Fruit fly (Drosophila melanogaster) whole organism, embryonic: ENCODE data around the gene CG13471.
A peak's percentile ranks its signal among the peaks of the same experiment; 100 is the strongest.

Source experiments
- Abd-B ChIP-seq: fragments of 200-800 bp; sonication (Bioruptor generic); optimal IDR thresholded peaks from 2 replicates; lab custom pipeline; 2018; ENCODE audit warnings: missing biosample characterization, mild to moderate bottlenecking, missing genetic modification characterization, moderate library complexity
- Adf1 ChIP-seq: fragments of 200-800 bp; sonication (Bioruptor generic); IDR thresholded peaks from 2 replicates; pipeline ENCODE4 v1.3.6; 2022; ENCODE audit warnings: missing biosample characterization, missing genetic modification characterization
- Asciz ChIP-seq: fragments of 200-800 bp; sonication (Bioruptor generic); optimal IDR thresholded peaks from 2 replicates; lab custom pipeline; 2017; ENCODE audit warnings: missing biosample characterization, mild to moderate bottlenecking, missing genetic modification characterization, missing genetic modification reagents
- CG10654 ChIP-seq: fragments of 200-800 bp; sonication (Bioruptor generic); optimal IDR thresholded peaks from 2 replicates; lab custom pipeline; 2016; ENCODE audit warnings: missing biosample characterization, missing genetic modification characterization
- CG11560 ChIP-seq: fragments of 200-800 bp; sonication (Bioruptor generic); IDR thresholded peaks from 3 replicates; pipeline ENCODE4 v1.3.6; 2022; ENCODE audit warnings: missing biosample characterization, missing genetic modification characterization
- CG12942 ChIP-seq: fragments of 200-800 bp; sonication (Bioruptor generic); optimal IDR thresholded peaks from 3 replicates; lab custom pipeline; 2016; ENCODE audit warnings: missing biosample characterization, missing genetic modification characterization
- CG13287 ChIP-seq: fragments of 200-800 bp; sonication (Bioruptor generic); IDR thresholded peaks from 2 replicates; pipeline ENCODE4 v1.3.6; 2022; ENCODE audit warnings: missing biosample characterization, missing genetic modification characterization; ENCODE audit not compliant: partially characterized antibody
- CG14441 ChIP-seq: fragments of 200-800 bp; sonication (Bioruptor generic); IDR thresholded peaks from 2 replicates; pipeline ENCODE4 v1.3.6; 2022; ENCODE audit warnings: missing biosample characterization, missing genetic modification characterization
- CG14860 ChIP-seq: fragments of 200-800 bp; sonication (Bioruptor generic); IDR thresholded peaks from 3 replicates; pipeline ENCODE4 v1.3.6; 2022; ENCODE audit warnings: missing biosample characterization, missing genetic modification characterization; ENCODE audit not compliant: partially characterized antibody
- CG17802 ChIP-seq: fragments of 200-800 bp; sonication (Bioruptor generic); optimal IDR thresholded peaks from 2 replicates; lab custom pipeline; 2018; ENCODE audit warnings: missing biosample characterization, mild to moderate bottlenecking, missing genetic modification characterization, moderate library complexity
- CG18619 ChIP-seq: fragments of 200-800 bp; sonication (Bioruptor generic); optimal IDR thresholded peaks from 3 replicates; lab custom pipeline; 2017; ENCODE audit warnings: missing biosample characterization, mild to moderate bottlenecking, missing genetic modification characterization
- CG2116 ChIP-seq: fragments of 200-800 bp; sonication (Bioruptor generic); optimal IDR thresholded peaks from 3 replicates; lab custom pipeline; 2018; ENCODE audit warnings: missing biosample characterization, mild to moderate bottlenecking, missing genetic modification characterization
- CG2129 ChIP-seq: fragments of 200-800 bp; sonication (Bioruptor generic); IDR thresholded peaks from 2 replicates; pipeline ENCODE4 v1.3.6; 2022; ENCODE audit warnings: missing biosample characterization, missing genetic modification characterization; ENCODE audit not compliant: partially characterized antibody
- CG31224 ChIP-seq: fragments of 200-800 bp; sonication (Bioruptor generic); IDR thresholded peaks from 2 replicates; pipeline ENCODE4 v1.3.6; 2022; ENCODE audit warnings: missing biosample characterization, missing genetic modification characterization
- CG33213 ChIP-seq: fragments of 200-800 bp; sonication (Bioruptor generic); optimal IDR thresholded peaks from 3 replicates; lab custom pipeline; 2016; ENCODE audit warnings: missing biosample characterization, missing genetic modification characterization
- CG4730 ChIP-seq: fragments of 200-800 bp; sonication (Bioruptor generic); IDR thresholded peaks from 2 replicates; pipeline ENCODE4 v1.3.6; 2022; ENCODE audit warnings: missing biosample characterization, missing genetic modification characterization
- CG4854 ChIP-seq: fragments of 200-800 bp; sonication (Bioruptor generic); optimal IDR thresholded peaks from 2 replicates; lab custom pipeline; 2016; ENCODE audit warnings: missing biosample characterization, missing genetic modification characterization, inconsistent platforms
- CG6654 ChIP-seq: fragments of 200-800 bp; sonication (Bioruptor generic); optimal IDR thresholded peaks from 2 replicates; lab custom pipeline; 2017; ENCODE audit warnings: missing biosample characterization, mild to moderate bottlenecking, missing genetic modification characterization
- CG7928 ChIP-seq: fragments of 200-800 bp; sonication (Bioruptor generic); optimal IDR thresholded peaks from 2 replicates; lab custom pipeline; 2017; ENCODE audit warnings: missing biosample characterization, mild to moderate bottlenecking, missing genetic modification characterization
- CG8765 ChIP-seq: fragments of 200-800 bp; sonication (Bioruptor generic); IDR thresholded peaks from 2 replicates; pipeline ENCODE4 v1.3.6; 2022; ENCODE audit warnings: missing biosample characterization, missing genetic modification characterization
- CG9215 ChIP-seq: fragments of 200-800 bp; sonication (Bioruptor generic); IDR thresholded peaks from 2 replicates; pipeline ENCODE4 v1.3.6; 2022; ENCODE audit warnings: missing biosample characterization, missing genetic modification characterization
- Elba2 ChIP-seq: fragments of 200-800 bp; sonication (Bioruptor generic); optimal IDR thresholded peaks from 3 replicates; lab custom pipeline; 2016; ENCODE audit warnings: missing biosample characterization, missing genetic modification characterization
- Gsc ChIP-seq: fragments of 200-800 bp; sonication (Bioruptor generic); IDR thresholded peaks from 2 replicates; pipeline ENCODE4 v1.3.6; 2022; ENCODE audit warnings: missing biosample characterization, missing genetic modification characterization
- Hmr ChIP-seq: fragments of 200-800 bp; sonication (Bioruptor generic); optimal IDR thresholded peaks from 3 replicates; lab custom pipeline; 2017; ENCODE audit warnings: mild to moderate bottlenecking, missing biosample characterization, missing genetic modification reagents, missing genetic modification characterization
- Hr39 ChIP-seq: fragments of >200 bp; optimal IDR thresholded peaks from 2 replicates; lab custom pipeline; 2017
- Max ChIP-seq: fragments of 200-800 bp; sonication (Bioruptor generic); optimal IDR thresholded peaks from 2 replicates; lab custom pipeline; 2016; ENCODE audit warnings: missing biosample characterization, mild to moderate bottlenecking, missing genetic modification characterization
- Pdp1 ChIP-seq, 2 experiments: fragments of 200-800 bp; sonication (Bioruptor generic); optimal IDR thresholded peaks; 3 replicates each; lab custom pipeline; 2016; ENCODE audit warnings: missing biosample characterization in 2 of 2, missing genetic modification characterization in 2 of 2, mild to moderate bottlenecking in 1 of 2, moderate library complexity in 1 of 2
- Sox100B ChIP-seq: fragments of 200-800 bp; sonication (Bioruptor generic); optimal IDR thresholded peaks from 3 replicates; lab custom pipeline; 2018; ENCODE audit warnings: missing biosample characterization, mild to moderate bottlenecking, missing genetic modification characterization
- Stat92E ChIP-seq, 3 experiments: fragments of >200 bp in 2 of 3; fragments of 200-800 bp in 1 of 3; sonication (Bioruptor generic) in 1 of 3; optimal IDR thresholded peaks; 2 replicates each; lab custom pipeline; 2017 to 2019; ENCODE audit warnings: missing biosample characterization in 3 of 3, missing genetic modification characterization in 3 of 3, mild to moderate bottlenecking in 1 of 3, moderate library complexity in 1 of 3
- TFAM ChIP-seq: fragments of 200-800 bp; sonication (Bioruptor generic); optimal IDR thresholded peaks from 2 replicates; lab custom pipeline; 2017; ENCODE audit warnings: missing biosample characterization, missing genetic modification characterization, inconsistent platforms
- Tbp ChIP-seq: fragments of >200 bp; optimal IDR thresholded peaks from 2 replicates; lab custom pipeline; 2018; ENCODE audit warnings: missing biosample characterization, missing genetic modification characterization
- Usf ChIP-seq: fragments of 200-800 bp; sonication (Bioruptor generic); optimal IDR thresholded peaks from 2 replicates; lab custom pipeline; 2017; ENCODE audit warnings: missing genotype, missing biosample characterization, missing genetic modification characterization
- al ChIP-seq: fragments of 200-800 bp; sonication (Bioruptor generic); IDR thresholded peaks from 2 replicates; pipeline ENCODE4 v1.3.6; 2022; ENCODE audit warnings: missing biosample characterization, missing genetic modification characterization
- ato ChIP-seq: fragments of 200-800 bp; sonication (Bioruptor generic); IDR thresholded peaks from 2 replicates; pipeline ENCODE4 v1.3.6; 2022; ENCODE audit warnings: missing biosample characterization, missing genetic modification characterization; ENCODE audit not compliant: partially characterized antibody
- bab2 ChIP-seq: fragments of 200-800 bp; sonication (Bioruptor generic); optimal IDR thresholded peaks from 2 replicates; lab custom pipeline; 2016; ENCODE audit warnings: missing biosample characterization, missing genetic modification characterization
- bowl ChIP-seq: fragments of 200-800 bp; sonication (Bioruptor generic); IDR thresholded peaks from 2 replicates; pipeline ENCODE4 v1.3.6; 2022; ENCODE audit warnings: missing biosample characterization, missing genetic modification characterization
- btn ChIP-seq: fragments of 200-800 bp; sonication (Bioruptor generic); optimal IDR thresholded peaks from 2 replicates; lab custom pipeline; 2016; ENCODE audit warnings: missing biosample characterization, missing genetic modification characterization
- caup ChIP-seq: fragments of 200-800 bp; sonication (Bioruptor generic); optimal IDR thresholded peaks from 3 replicates; lab custom pipeline; 2017; ENCODE audit warnings: missing biosample characterization, mild to moderate bottlenecking, missing genetic modification characterization, moderate library complexity; ENCODE audit not compliant: severe bottlenecking
- crp ChIP-seq, 2 experiments: fragments of 200-800 bp; sonication (Bioruptor generic); optimal IDR thresholded peaks; 2 replicates in 1 of 2; 3 replicates in 1 of 2; lab custom pipeline; 2017; ENCODE audit warnings: missing biosample characterization in 2 of 2, missing genetic modification characterization in 2 of 2, mild to moderate bottlenecking in 1 of 2, moderate library complexity in 1 of 2
- dysf ChIP-seq: fragments of 200-800 bp; sonication (Bioruptor generic); IDR thresholded peaks from 3 replicates; pipeline ENCODE4 v1.3.6; 2022; ENCODE audit warnings: missing biosample characterization, missing genetic modification characterization
- ewg ChIP-seq: fragments of 200-800 bp; sonication (Bioruptor generic); optimal IDR thresholded peaks from 3 replicates; lab custom pipeline; 2017; ENCODE audit warnings: mild to moderate bottlenecking, missing biosample characterization, missing genetic modification reagents, missing genetic modification characterization
- gsb-n ChIP-seq: fragments of 200-800 bp; sonication (Bioruptor generic); optimal IDR thresholded peaks from 3 replicates; lab custom pipeline; 2018; ENCODE audit warnings: missing biosample characterization, mild to moderate bottlenecking, missing genetic modification characterization
- jing ChIP-seq: fragments of 200-800 bp; sonication (Bioruptor generic); optimal IDR thresholded peaks from 2 replicates; lab custom pipeline; 2018; ENCODE audit warnings: missing biosample characterization, mild to moderate bottlenecking, missing genetic modification characterization
- lmd ChIP-seq: fragments of 200-800 bp; sonication (Bioruptor generic); IDR thresholded peaks from 2 replicates; pipeline ENCODE4 v1.3.6; 2022; ENCODE audit warnings: missing biosample characterization, missing genetic modification characterization
- nom ChIP-seq: fragments of 200-800 bp; sonication (Bioruptor generic); optimal IDR thresholded peaks from 2 replicates; lab custom pipeline; 2017; ENCODE audit warnings: missing biosample characterization, missing genetic modification characterization, mild to moderate bottlenecking, moderate library complexity, missing genetic modification reagents
- prd ChIP-seq, 3 experiments: fragments of >200 bp in 2 of 3; fragments of 200-800 bp in 1 of 3; sonication (Bioruptor generic) in 1 of 3; optimal IDR thresholded peaks in 2 of 3; IDR thresholded peaks in 1 of 3; 2 replicates in 2 of 3; 3 replicates in 1 of 3; pipeline versions ENCODE4 v1.3.6 to Lab custom; 2017 to 2022; ENCODE audit warnings: missing biosample characterization in 1 of 3, missing genetic modification characterization in 1 of 3
- salm ChIP-seq: fragments of 200-800 bp; sonication (Bioruptor generic); optimal IDR thresholded peaks from 2 replicates; lab custom pipeline; 2018; ENCODE audit warnings: missing biosample characterization, mild to moderate bottlenecking, missing genetic modification characterization
- sisA ChIP-seq: fragments of 200-800 bp; sonication (Bioruptor generic); IDR thresholded peaks from 2 replicates; pipeline ENCODE4 v1.3.6; 2022; ENCODE audit warnings: missing biosample characterization, missing genetic modification characterization
- sna ChIP-seq: fragments of 200-800 bp; sonication (Bioruptor generic); IDR thresholded peaks from 2 replicates; pipeline ENCODE4 v1.3.6; 2022; ENCODE audit warnings: missing biosample characterization, missing genetic modification characterization; ENCODE audit not compliant: partially characterized antibody
- so ChIP-seq: fragments of 200-800 bp; sonication (Bioruptor generic); IDR thresholded peaks from 3 replicates; pipeline ENCODE4 v1.3.6; 2022; ENCODE audit warnings: missing biosample characterization, missing genetic modification characterization

Gene CG13471

DNA sequence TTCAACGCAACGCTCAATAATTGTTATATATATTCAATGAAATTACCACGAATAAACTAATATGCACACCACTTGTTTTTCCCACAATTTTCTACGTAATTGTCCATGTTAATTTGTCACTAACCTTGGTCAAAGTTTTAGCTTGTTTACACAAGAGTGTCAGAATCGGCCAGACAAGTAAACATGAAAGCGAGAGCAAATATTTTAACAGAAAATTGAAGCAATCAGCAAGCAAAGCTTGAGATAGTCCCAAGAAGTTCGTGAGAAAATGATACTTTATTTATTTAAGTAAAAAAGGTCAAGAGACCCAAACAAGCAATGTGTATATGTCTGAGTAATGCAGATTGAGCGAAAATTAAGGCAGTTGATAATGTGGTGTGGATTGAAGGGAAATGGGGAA lies 25.3 kb downstream of the CG13471 start (continued):
- peak; percentile 69 for TF ChIP-seq Hmr (GFP tag; lab: Kevin White, UChicago)
- no peak for TF ChIP-seq CG6654
- no peak for TF ChIP-seq CG9215
- TF ChIP-seq CG10654 (GFP tag; lab: Kevin White, UChicago), result peak; percentile 37
- no peak for TF ChIP-seq TFAM
- no peak for TF ChIP-seq Abd-B
- TF ChIP-seq CG4854 (GFP tag; lab: Kevin White, UChicago), result peak; percentile 53
- TF ChIP-seq CG7928 (GFP tag; lab: Kevin White, UChicago), result no peak
- no peak; the same call in 2 of the 3 replicates for TF ChIP-seq dysf (GFP tag; lab: Robert Waterston, UW)
- TF ChIP-seq btn (GFP tag; lab: Kevin White, UChicago), result no peak
- no peak for TF ChIP-seq prd (optimal IDR thresholded peaks at IDR 0.05; lab: Kevin White, UChicago)
- no peak for TF ChIP-seq prd (GFP tag; IDR thresholded peaks at IDR 0.05; lab: Robert Waterston, UW)
- no peak for TF ChIP-seq jing
- TF ChIP-seq CG4730 (GFP tag; lab: Robert Waterston, UW), result 0 out of 2 replicates have a peak, but pooled peaks have one; percentile 6
- no peak for TF ChIP-seq CG2116 (GFP tag; lab: Kevin White, UChicago)
- no peak for TF ChIP-seq nom (GFP tag; lab: Kevin White, UChicago)
- no peak for TF ChIP-seq ewg (GFP tag; lab: Kevin White, UChicago)
- TF ChIP-seq Elba2, result no peak
- no peak for TF ChIP-seq CG31224 (GFP tag; lab: Robert Waterston, UW)
- peak; percentile 39 for TF ChIP-seq CG12942
- TF ChIP-seq CG14860, result no peak
- peak; percentile 50 for TF ChIP-seq CG18619
- no peak for TF ChIP-seq Stat92E (GFP tag; optimal IDR thresholded peaks at IDR 0.05; lab: Kevin White, UChicago)
- peak in 1 of 2 experiments; percentile 20 for TF ChIP-seq Pdp1 (GFP tag; optimal IDR thresholded peaks at IDR 0.05; lab: Kevin White, UChicago)
- no peak for TF ChIP-seq CG17802 (tag; lab: Kevin White, UChicago)
- no peak for TF ChIP-seq bowl (GFP tag; lab: Robert Waterston, UW)
- TF ChIP-seq Sox100B (GFP tag; lab: Kevin White, UChicago), result no peak
- no peak for TF ChIP-seq Hr39 (lab: Kevin White, UChicago)
- no peak for TF ChIP-seq gsb-n (tag; lab: Kevin White, UChicago)
- no peak; the same call in 1 of the 2 replicates for TF ChIP-seq Adf1
- no peak for TF ChIP-seq al (GFP tag; lab: Robert Waterston, UW)
- no peak for TF ChIP-seq salm (tag; lab: Kevin White, UChicago)
- TF ChIP-seq Gsc (GFP tag; lab: Robert Waterston, UW), result no peak
- TF ChIP-seq CG14441 (GFP tag; lab: Robert Waterston, UW), result 0 out of 2 replicates have a peak, but pooled peaks have one; percentile 32
- peak; percentile 51 for TF ChIP-seq Max (GFP tag; lab: Kevin White, UChicago)
- no peak for TF ChIP-seq sisA (GFP tag; lab: Robert Waterston, UW)
- TF ChIP-seq Tbp, result no peak
- TF ChIP-seq CG11560, result no peak
- peak; percentile 59 for TF ChIP-seq caup
- TF ChIP-seq CG8765 (GFP tag; lab: Robert Waterston, UW), result no peak
- no peak for TF ChIP-seq sna (GFP tag; lab: Robert Waterston, UW)
- TF ChIP-seq CG33213 (GFP tag; lab: Kevin White, UChicago), result peak; percentile 55
- no peak for TF ChIP-seq CG2129 (GFP tag; lab: Robert Waterston, UW)
- no peak for TF ChIP-seq crp (GFP tag; optimal IDR thresholded peaks at IDR 0.05; lab: Kevin White, UChicago)
- no peak for TF ChIP-seq CG13287 (GFP tag; lab: Robert Waterston, UW)
- TF ChIP-seq bab2 (GFP tag; lab: Kevin White, UChicago), result peak; percentile 71
- TF ChIP-seq ato (GFP tag; lab: Robert Waterston, UW), result no peak
- TF ChIP-seq so (GFP tag; lab: Robert Waterston, UW), result peak; percentile 58; the same call in 1 of the 3 replicates
- TF ChIP-seq Asciz, result peak; percentile 60
- no peak for TF ChIP-seq lmd
- TF ChIP-seq Usf (GFP tag; lab: Kevin White, UChicago), result no peak
